Worm (Caenorhabditis elegans): ENCODE measurements around the gene F26F4.9.

DNA sequence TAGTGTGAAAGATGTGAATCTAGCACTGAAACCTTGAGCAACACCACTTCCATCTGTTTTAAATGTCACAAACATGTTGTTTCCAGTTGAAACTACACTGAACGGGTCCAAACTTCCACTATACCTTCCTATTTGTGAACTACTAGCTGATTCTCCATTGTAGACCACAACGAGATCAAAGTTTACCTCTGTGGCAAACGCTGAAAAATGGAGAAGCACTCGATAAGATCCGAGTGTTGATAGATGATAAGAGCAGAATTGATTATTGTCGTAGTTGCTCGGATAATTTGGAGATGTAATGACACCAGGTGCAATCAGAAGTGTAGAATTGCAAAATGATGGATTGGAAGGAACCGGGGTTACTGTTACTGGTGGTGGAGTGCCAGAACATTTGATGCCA is 30.4 kb downstream of the F26F4.9 start:
- no peak for TF ChIP-seq snpc-4 (tag; optimal IDR thresholded peaks at IDR 0.05)
- TF ChIP-seq nhr-237 (tag; optimal IDR thresholded peaks at IDR 0.05), result no peak
- no peak for TF ChIP-seq aly-2 (tag; optimal IDR thresholded peaks at IDR 0.05)
- TF ChIP-seq mdl-1 (tag; optimal IDR thresholded peaks at IDR 0.05), result no peak
- no peak for TF ChIP-seq ztf-1 (GFP tag; conservative IDR thresholded peaks at IDR 0.05)
- no peak for TF ChIP-seq nhr-11 (tag; optimal IDR thresholded peaks at IDR 0.05)
- no peak for TF ChIP-seq lsy-2 (tag; optimal IDR thresholded peaks at IDR 0.05)
- no peak for TF ChIP-seq elt-3 (tag; optimal IDR thresholded peaks at IDR 0.05)
- TF ChIP-seq ceh-82 (tag; optimal IDR thresholded peaks at IDR 0.05), result no peak
- TF ChIP-seq nhr-12 (tag; optimal IDR thresholded peaks at IDR 0.05), result no peak
- no peak for TF ChIP-seq lin-39 (tag; optimal IDR thresholded peaks at IDR 0.05)
